Worm (Caenorhabditis elegans): ENCODE measurements around the gene col-99.
A peak's percentile ranks its signal among the peaks of the same experiment; 100 is the strongest.

col-99 gene

ce11 chrIV:147819-148218 lies at the start of gene col-99:
col-99 (minus strand) TSS chrIV:147919.
- no peak for TF ChIP-seq ref-1 (GFP tag; conservative IDR thresholded peaks at IDR 0.05)
- no peak for TF ChIP-seq med-1 (GFP tag; optimal IDR thresholded peaks at IDR 0.05; ENCODE audit: insufficient read depth)
- no peak for TF ChIP-seq ztf-29 (GFP tag; IDR thresholded peaks at IDR 0.05)
- no peak for TF ChIP-seq klf-2 (GFP tag; conservative IDR thresholded peaks at IDR 0.05)
- TF ChIP-seq T22C8.4 (GFP tag; IDR thresholded peaks at IDR 0.05): no peak
- TF ChIP-seq tab-1 (GFP tag; IDR thresholded peaks at IDR 0.05): no peak
- no peak for TF ChIP-seq ztf-23 (GFP tag; IDR thresholded peaks at IDR 0.05)
- TF ChIP-seq flt-1 (GFP tag; IDR thresholded peaks at IDR 0.05): no peak
- TF ChIP-seq cog-1 (tag; optimal IDR thresholded peaks at IDR 0.05): no peak

- TF ChIP-seq klf-2 (GFP tag; conservative IDR thresholded peaks at IDR 0.05): no peak
- no peak for TF ChIP-seq tab-1 (GFP tag; IDR thresholded peaks at IDR 0.05)
- TF ChIP-seq med-1 (GFP tag; optimal IDR thresholded peaks at IDR 0.05; ENCODE audit: insufficient read depth): no peak
- no peak for TF ChIP-seq cog-1 (tag; optimal IDR thresholded peaks at IDR 0.05)
- no peak for TF ChIP-seq flt-1 (GFP tag; IDR thresholded peaks at IDR 0.05)
- TF ChIP-seq ref-1 (GFP tag; conservative IDR thresholded peaks at IDR 0.05): no peak
- TF ChIP-seq ztf-23 (GFP tag; IDR thresholded peaks at IDR 0.05): no peak
- TF ChIP-seq T22C8.4 (GFP tag; IDR thresholded peaks at IDR 0.05): no peak
- TF ChIP-seq ztf-29 (GFP tag; IDR thresholded peaks at IDR 0.05): no peak
Observed at ce11 chrIV:194442-194841, 46.7 kb upstream of the col-99 start, which contains the start of gene csn-3. csn-3 (plus strand) TSS chrIV:194742.

- TF ChIP-seq flt-1 (GFP tag; IDR thresholded peaks at IDR 0.05): peak; percentile 84
- TF ChIP-seq klf-2 (GFP tag; conservative IDR thresholded peaks at IDR 0.05): no peak
- no peak for TF ChIP-seq ztf-29 (GFP tag; IDR thresholded peaks at IDR 0.05)
- TF ChIP-seq ref-1 (GFP tag; conservative IDR thresholded peaks at IDR 0.05): no peak
- TF ChIP-seq tab-1 (GFP tag; IDR thresholded peaks at IDR 0.05): no peak
- TF ChIP-seq ztf-23 (GFP tag; IDR thresholded peaks at IDR 0.05): peak; percentile 70; the same call in 1 of the 2 replicates
- no peak for TF ChIP-seq T22C8.4 (GFP tag; IDR thresholded peaks at IDR 0.05)
- TF ChIP-seq cog-1 (tag; optimal IDR thresholded peaks at IDR 0.05): peak; percentile 74
- TF ChIP-seq med-1 (GFP tag; optimal IDR thresholded peaks at IDR 0.05; ENCODE audit: insufficient read depth): no peak
Observed at ce11 chrIV:192046-192445, 44.3 kb upstream of the col-99 start, which contains the start of gene Y38C1AA.12. Y38C1AA.12 (plus strand) TSS chrIV:192256.

- TF ChIP-seq flt-1 (GFP tag; IDR thresholded peaks at IDR 0.05) (no peak), med-1 (GFP tag; optimal IDR thresholded peaks at IDR 0.05; ENCODE audit: insufficient read depth) (no peak), klf-2 (GFP tag; conservative IDR thresholded peaks at IDR 0.05) (no peak), tab-1 (GFP tag; IDR thresholded peaks at IDR 0.05) (no peak), ref-1 (GFP tag; conservative IDR thresholded peaks at IDR 0.05) (no peak), T22C8.4 (GFP tag; IDR thresholded peaks at IDR 0.05) (no peak), cog-1 (tag; optimal IDR thresholded peaks at IDR 0.05) (no peak), ztf-29 (GFP tag; IDR thresholded peaks at IDR 0.05) (no peak), ztf-23 (GFP tag; IDR thresholded peaks at IDR 0.05) (no peak)
Observed at ce11 chrIV:189087-189486, 41.4 kb upstream of the col-99 start.

- TF ChIP-seq T22C8.4 (GFP tag; IDR thresholded peaks at IDR 0.05) (no peak), med-1 (GFP tag; optimal IDR thresholded peaks at IDR 0.05; ENCODE audit: insufficient read depth) (no peak), ref-1 (GFP tag; conservative IDR thresholded peaks at IDR 0.05) (no peak), cog-1 (tag; optimal IDR thresholded peaks at IDR 0.05) (no peak), ztf-23 (GFP tag; IDR thresholded peaks at IDR 0.05) (no peak), flt-1 (GFP tag; IDR thresholded peaks at IDR 0.05) (no peak), ztf-29 (GFP tag; IDR thresholded peaks at IDR 0.05) (no peak), klf-2 (GFP tag; conservative IDR thresholded peaks at IDR 0.05) (no peak), tab-1 (GFP tag; IDR thresholded peaks at IDR 0.05) (no peak)
Observed at ce11 chrIV:187336-187735, 39.6 kb upstream of the col-99 start.

ce11 chrIV:186110-186509 lies 38.4 kb upstream of the col-99 start:
- TF ChIP-seq ref-1 (GFP tag; conservative IDR thresholded peaks at IDR 0.05) (no peak), klf-2 (GFP tag; conservative IDR thresholded peaks at IDR 0.05) (no peak), flt-1 (GFP tag; IDR thresholded peaks at IDR 0.05) (no peak), tab-1 (GFP tag; IDR thresholded peaks at IDR 0.05) (no peak), ztf-23 (GFP tag; IDR thresholded peaks at IDR 0.05) (no peak), T22C8.4 (GFP tag; IDR thresholded peaks at IDR 0.05) (no peak), med-1 (GFP tag; optimal IDR thresholded peaks at IDR 0.05; ENCODE audit: insufficient read depth) (no peak), cog-1 (tag; optimal IDR thresholded peaks at IDR 0.05) (no peak), ztf-29 (GFP tag; IDR thresholded peaks at IDR 0.05) (no peak)

ce11 chrIV:184184-184583 lies 36.5 kb upstream of the col-99 start, which contains the start of gene pnc-1:
pnc-1 (plus strand) TSS chrIV:184484.
- no peak for TF ChIP-seq klf-2 (GFP tag; conservative IDR thresholded peaks at IDR 0.05)
- no peak for TF ChIP-seq T22C8.4 (GFP tag; IDR thresholded peaks at IDR 0.05)
- TF ChIP-seq flt-1 (GFP tag; IDR thresholded peaks at IDR 0.05): no peak
- TF ChIP-seq cog-1 (tag; optimal IDR thresholded peaks at IDR 0.05): no peak
- no peak for TF ChIP-seq tab-1 (GFP tag; IDR thresholded peaks at IDR 0.05)
- no peak for TF ChIP-seq ztf-29 (GFP tag; IDR thresholded peaks at IDR 0.05)
- TF ChIP-seq med-1 (GFP tag; optimal IDR thresholded peaks at IDR 0.05; ENCODE audit: insufficient read depth): no peak
- no peak for TF ChIP-seq ztf-23 (GFP tag; IDR thresholded peaks at IDR 0.05)
- no peak for TF ChIP-seq ref-1 (GFP tag; conservative IDR thresholded peaks at IDR 0.05)

- TF ChIP-seq ztf-23 (GFP tag; IDR thresholded peaks at IDR 0.05) (no peak), med-1 (GFP tag; optimal IDR thresholded peaks at IDR 0.05; ENCODE audit: insufficient read depth) (no peak), klf-2 (GFP tag; conservative IDR thresholded peaks at IDR 0.05) (no peak), flt-1 (GFP tag; IDR thresholded peaks at IDR 0.05) (no peak), ref-1 (GFP tag; conservative IDR thresholded peaks at IDR 0.05) (no peak), tab-1 (GFP tag; IDR thresholded peaks at IDR 0.05) (no peak), ztf-29 (GFP tag; IDR thresholded peaks at IDR 0.05) (no peak), T22C8.4 (GFP tag; IDR thresholded peaks at IDR 0.05) (no peak)
Observed at ce11 chrIV:183519-183918, 35.8 kb upstream of the col-99 start.

- TF ChIP-seq flt-1 (GFP tag; IDR thresholded peaks at IDR 0.05): no peak
- no peak for TF ChIP-seq ztf-23 (GFP tag; IDR thresholded peaks at IDR 0.05)
- no peak for TF ChIP-seq cog-1 (tag; optimal IDR thresholded peaks at IDR 0.05)
- TF ChIP-seq ztf-29 (GFP tag; IDR thresholded peaks at IDR 0.05): no peak
- no peak for TF ChIP-seq ref-1 (GFP tag; conservative IDR thresholded peaks at IDR 0.05)
- no peak for TF ChIP-seq med-1 (GFP tag; optimal IDR thresholded peaks at IDR 0.05; ENCODE audit: insufficient read depth)
- TF ChIP-seq T22C8.4 (GFP tag; IDR thresholded peaks at IDR 0.05): no peak
- TF ChIP-seq tab-1 (GFP tag; IDR thresholded peaks at IDR 0.05): no peak
- TF ChIP-seq klf-2 (GFP tag; conservative IDR thresholded peaks at IDR 0.05): no peak
Observed at ce11 chrIV:179700-180099, 32.0 kb upstream of the col-99 start.
